Fruit fly (Drosophila melanogaster): ENCODE data around the gene CG9109.

- TF ChIP-seq usp (GFP tag; optimal IDR thresholded peaks at IDR 0.05), result no peak
- no peak for TF ChIP-seq pan (optimal IDR thresholded peaks at IDR 0.05)
- no peak for TF ChIP-seq psq (optimal IDR thresholded peaks at IDR 0.05)
- TF ChIP-seq EcR (GFP tag; optimal IDR thresholded peaks at IDR 0.05), result no peak
- TF ChIP-seq CG8478 (optimal IDR thresholded peaks at IDR 0.05), result no peak
- TF ChIP-seq Dll (optimal IDR thresholded peaks at IDR 0.05), result no peak
Measured at dm6 chr2L:5986940-5987339, 47.3 kb downstream of the CG9109 start.

Data from whole organism.